Worm (Caenorhabditis elegans): ENCODE measurements around the gene C50F4.9.
A peak's percentile ranks its signal among the peaks of the same experiment; 100 is the strongest.

C50F4.9 gene

ce11 chrV:9521697-9522096 is 2.3 kb downstream of the C50F4.9 start:
- no peak for TF ChIP-seq ceh-82 (tag; optimal IDR thresholded peaks at IDR 0.05)
- TF ChIP-seq elt-1 (tag; optimal IDR thresholded peaks at IDR 0.05), result no peak
- TF ChIP-seq elt-3 (tag; optimal IDR thresholded peaks at IDR 0.05), result no peak
- no peak for TF ChIP-seq nhr-21 (tag; optimal IDR thresholded peaks at IDR 0.05)
- no peak for TF ChIP-seq nhr-6 (tag; optimal IDR thresholded peaks at IDR 0.05)
- TF ChIP-seq lin-13 (GFP tag; optimal IDR thresholded peaks at IDR 0.05), result no peak
- no peak for TF ChIP-seq nhr-10 (tag; optimal IDR thresholded peaks at IDR 0.05)
- TF ChIP-seq mab-5 (tag; optimal IDR thresholded peaks at IDR 0.05), result no peak
- TF ChIP-seq F13H6.1 (tag; optimal IDR thresholded peaks at IDR 0.05), result no peak
- TF ChIP-seq fos-1 (tag; optimal IDR thresholded peaks at IDR 0.05), result no peak
- TF ChIP-seq C34F6.9 (tag; optimal IDR thresholded peaks at IDR 0.05), result no peak
- no peak for TF ChIP-seq peb-1 (tag; optimal IDR thresholded peaks at IDR 0.05)
- TF ChIP-seq Y55F3AM.14 (GFP tag; optimal IDR thresholded peaks at IDR 0.05), result no peak
- no peak for TF ChIP-seq lin-11 (tag; optimal IDR thresholded peaks at IDR 0.05)
- no peak for TF ChIP-seq sma-9 (GFP tag; optimal IDR thresholded peaks at IDR 0.05)
- no peak for TF ChIP-seq sma-9 (tag; optimal IDR thresholded peaks at IDR 0.05)
- TF ChIP-seq ceh-16 (tag; optimal IDR thresholded peaks at IDR 0.05), result no peak
- no peak for TF ChIP-seq nhr-25 (tag; optimal IDR thresholded peaks at IDR 0.05)
- TF ChIP-seq crh-2 (tag; optimal IDR thresholded peaks at IDR 0.05), result no peak
- TF ChIP-seq nhr-23 (tag; optimal IDR thresholded peaks at IDR 0.05), result no peak
- TF ChIP-seq blmp-1 (tag; optimal IDR thresholded peaks at IDR 0.05; ENCODE audit: insufficient read depth), result no peak

ce11 chrV:9518832-9519231 is 5.2 kb downstream of the C50F4.9 start, which contains the start of gene C50F4.8:
Gene C50F4.8, minus strand, starts transcription at chrV:9518859.
- TF ChIP-seq ceh-16 (tag; optimal IDR thresholded peaks at IDR 0.05) (no peak), ZK546.5 (tag; optimal IDR thresholded peaks at IDR 0.05) (no peak), elt-1 (tag; optimal IDR thresholded peaks at IDR 0.05) (no peak), fos-1 (tag; optimal IDR thresholded peaks at IDR 0.05) (no peak), peb-1 (tag; optimal IDR thresholded peaks at IDR 0.05) (no peak), skn-1 (tag; optimal IDR thresholded peaks at IDR 0.05) (no peak), sma-3 (GFP tag; optimal IDR thresholded peaks at IDR 0.05) (no peak), lin-13 (GFP tag; optimal IDR thresholded peaks at IDR 0.05) (no peak), C34F6.9 (tag; optimal IDR thresholded peaks at IDR 0.05) (no peak), mdl-1 (tag; optimal IDR thresholded peaks at IDR 0.05) (no peak), aly-2 (tag; optimal IDR thresholded peaks at IDR 0.05) (no peak), elt-3 (tag; optimal IDR thresholded peaks at IDR 0.05) (no peak), snpc-4 (tag; optimal IDR thresholded peaks at IDR 0.05) (no peak), zag-1 (tag; optimal IDR thresholded peaks at IDR 0.05) (no peak), unc-39 (tag; optimal IDR thresholded peaks at IDR 0.05) (no peak), crh-2 (tag; optimal IDR thresholded peaks at IDR 0.05) (no peak), nhr-10 (tag; optimal IDR thresholded peaks at IDR 0.05) (no peak), F13H6.1 (tag; optimal IDR thresholded peaks at IDR 0.05) (no peak), R02D3.7 (tag; optimal IDR thresholded peaks at IDR 0.05) (no peak)

- TF ChIP-seq unc-62 (GFP tag; optimal IDR thresholded peaks at IDR 0.05) (no peak), alr-1 (tag; optimal IDR thresholded peaks at IDR 0.05) (no peak), elt-1 (tag; optimal IDR thresholded peaks at IDR 0.05) (no peak), nhr-77 (tag; optimal IDR thresholded peaks at IDR 0.05) (no peak), ceh-82 (tag; optimal IDR thresholded peaks at IDR 0.05) (no peak), lin-11 (tag; optimal IDR thresholded peaks at IDR 0.05) (no peak), F13H6.1 (tag; optimal IDR thresholded peaks at IDR 0.05) (no peak), unc-55 (GFP tag; optimal IDR thresholded peaks at IDR 0.05) (no peak), skn-1 (tag; optimal IDR thresholded peaks at IDR 0.05) (no peak), egl-27 (tag; optimal IDR thresholded peaks at IDR 0.05) (no peak), nhr-11 (tag; optimal IDR thresholded peaks at IDR 0.05) (no peak), ztf-4 (tag; optimal IDR thresholded peaks at IDR 0.05) (no peak), ama-1 (optimal IDR thresholded peaks at IDR 0.05) (no peak), ZK546.5 (tag; optimal IDR thresholded peaks at IDR 0.05) (no peak), blmp-1 (tag; optimal IDR thresholded peaks at IDR 0.05; ENCODE audit: insufficient read depth) (peak; percentile 74), sma-9 (GFP tag; optimal IDR thresholded peaks at IDR 0.05) (peak; percentile 96), sma-9 (tag; optimal IDR thresholded peaks at IDR 0.05) (no peak), lsy-2 (tag; optimal IDR thresholded peaks at IDR 0.05) (peak in 1 of 2 experiments; percentile 31), nhr-10 (tag; optimal IDR thresholded peaks at IDR 0.05) (no peak), nhr-23 (tag; optimal IDR thresholded peaks at IDR 0.05) (no peak), nhr-25 (tag; optimal IDR thresholded peaks at IDR 0.05) (peak; percentile 71), Y55F3AM.14 (GFP tag; optimal IDR thresholded peaks at IDR 0.05) (no peak), gmeb-1 (tag; optimal IDR thresholded peaks at IDR 0.05) (peak; percentile 55), crh-2 (tag; optimal IDR thresholded peaks at IDR 0.05) (peak; percentile 78), elt-3 (tag; optimal IDR thresholded peaks at IDR 0.05) (no peak), sem-4 (tag; optimal IDR thresholded peaks at IDR 0.05) (no peak), lin-13 (GFP tag; optimal IDR thresholded peaks at IDR 0.05) (no peak), fos-1 (tag; optimal IDR thresholded peaks at IDR 0.05) (no peak), mdl-1 (tag; optimal IDR thresholded peaks at IDR 0.05) (peak in 1 of 2 experiments; percentile 40), aly-2 (tag; optimal IDR thresholded peaks at IDR 0.05) (no peak), nhr-21 (tag; optimal IDR thresholded peaks at IDR 0.05) (peak; percentile 97), unc-39 (tag; optimal IDR thresholded peaks at IDR 0.05) (no peak), mbf-1 (tag; optimal IDR thresholded peaks at IDR 0.05) (no peak), ztf-11 (tag; optimal IDR thresholded peaks at IDR 0.05) (no peak), snpc-4 (tag; optimal IDR thresholded peaks at IDR 0.05) (no peak), ceh-16 (tag; optimal IDR thresholded peaks at IDR 0.05) (no peak), sma-3 (GFP tag; optimal IDR thresholded peaks at IDR 0.05) (peak; percentile 69), R02D3.7 (tag; optimal IDR thresholded peaks at IDR 0.05) (no peak), nhr-129 (tag; optimal IDR thresholded peaks at IDR 0.05) (peak; percentile 63), lin-39 (tag; optimal IDR thresholded peaks at IDR 0.05) (no peak), zag-1 (tag; optimal IDR thresholded peaks at IDR 0.05) (no peak), dmd-4 (tag; optimal IDR thresholded peaks at IDR 0.05) (no peak), peb-1 (tag; optimal IDR thresholded peaks at IDR 0.05) (no peak)
These were observed 7.7 kb downstream of the C50F4.9 start for ce11 chrV:9516280-9516679.

All from whole organism, L2 larva.